Fruit fly (Drosophila melanogaster): Measurements from ENCODE around the gene bru2.

DNA sequence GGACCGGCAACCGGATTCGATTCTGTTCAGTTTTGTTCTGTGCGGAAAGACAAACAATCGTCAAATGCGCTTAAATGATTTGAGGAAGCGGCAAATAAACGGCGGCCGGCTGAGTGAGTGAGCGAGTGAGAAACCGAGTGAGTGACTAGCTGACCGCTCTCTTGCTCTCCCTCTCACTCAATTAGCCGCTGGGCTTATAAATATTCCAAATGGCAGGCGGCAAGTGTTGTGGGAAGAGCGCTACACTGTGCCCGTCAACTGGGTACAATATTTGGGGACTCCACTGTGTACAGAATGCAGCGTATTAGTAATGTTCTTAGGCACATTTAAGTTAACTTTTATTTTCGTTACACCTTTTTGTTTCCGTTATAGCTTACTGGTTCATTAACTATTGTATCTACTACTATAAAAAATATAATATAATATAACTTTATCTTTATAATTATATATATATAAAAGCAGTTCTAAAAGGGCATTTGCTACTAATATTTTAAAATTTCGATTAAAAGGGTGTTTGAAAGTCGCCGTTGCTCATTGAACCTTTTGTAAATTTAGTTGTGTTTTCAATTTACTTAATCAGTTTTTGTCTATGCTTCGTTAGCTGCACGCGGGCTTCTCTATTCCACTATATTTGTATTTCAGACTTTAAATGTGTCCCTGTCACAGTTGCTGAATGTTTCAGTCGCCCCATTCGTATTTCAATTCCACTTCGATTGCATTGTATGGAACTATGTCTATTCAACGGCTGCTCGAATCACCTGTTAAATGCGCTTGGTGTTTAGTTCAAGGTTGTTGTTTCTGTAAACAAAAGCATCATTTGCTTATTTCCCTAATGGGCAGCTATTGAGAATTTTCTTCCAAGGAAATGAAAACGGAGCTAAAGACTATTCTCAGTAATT, 78.0 kb downstream of the bru2 start:
- no peak for TF ChIP-seq Abd-B (GFP tag; optimal IDR thresholded peaks at IDR 0.05)
- TF ChIP-seq woc (GFP tag; optimal IDR thresholded peaks at IDR 0.05), result no peak
- TF ChIP-seq Dfd (GFP tag; optimal IDR thresholded peaks at IDR 0.05), result no peak

Measured in whole organism, wandering third instar larva.